Worm (Caenorhabditis elegans): ENCODE data around the gene selt-1.2.
A peak's percentile ranks its signal among the peaks of the same experiment; 100 is the strongest.

selt-1.2 gene

DNA sequence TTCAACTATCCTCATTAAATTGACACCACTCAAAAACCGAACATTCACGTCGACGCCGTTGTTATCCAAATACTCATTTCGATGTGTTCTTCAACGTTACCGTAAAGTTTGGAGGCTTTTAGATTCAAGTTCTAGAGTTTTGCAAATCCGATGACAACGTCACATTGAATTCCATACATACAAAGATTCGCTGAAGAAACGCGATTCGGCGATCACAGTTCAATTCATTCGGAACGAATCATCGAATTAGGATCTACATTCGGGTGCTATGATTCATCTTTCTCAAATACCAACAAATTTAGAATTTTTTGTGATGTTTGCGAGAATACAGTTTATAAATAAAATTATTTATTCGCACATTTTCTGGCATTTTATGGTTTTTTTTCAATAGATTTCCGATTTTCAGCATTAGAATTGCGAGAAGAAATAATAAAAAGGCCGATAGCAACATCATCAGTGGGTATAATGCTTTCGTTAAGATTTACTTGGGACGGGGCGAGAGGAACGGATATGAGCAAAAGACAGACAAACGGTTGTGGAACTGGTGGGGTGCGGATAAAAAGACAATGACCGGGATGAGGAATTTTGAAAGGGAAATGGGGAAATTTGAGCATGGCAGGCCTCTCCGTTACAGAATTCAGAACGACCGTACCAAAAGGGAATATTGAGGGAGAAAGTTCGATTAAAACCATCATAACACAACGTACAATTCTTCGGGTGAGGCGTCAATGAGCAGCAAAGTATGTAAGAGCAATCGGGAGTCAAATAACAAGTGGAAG, 35.1 kb downstream of the selt-1.2 start (continued):
- TF ChIP-seq dpff-1 (tag; optimal IDR thresholded peaks at IDR 0.05): no peak
- no peak for TF ChIP-seq T26A5.8 (tag; optimal IDR thresholded peaks at IDR 0.05)
- TF ChIP-seq nhr-80 (tag; optimal IDR thresholded peaks at IDR 0.05): no peak
- no peak for TF ChIP-seq Y67H2A.10 (GFP tag; conservative IDR thresholded peaks at IDR 0.05)
- no peak for TF ChIP-seq hrde-1 (tag; optimal IDR thresholded peaks at IDR 0.05; ENCODE audit: borderline replicate concordance)
- no peak for TF ChIP-seq K12H6.12 (tag; optimal IDR thresholded peaks at IDR 0.05)
- TF ChIP-seq egrh-3 (GFP tag; IDR thresholded peaks at IDR 0.05): no peak
- TF ChIP-seq pbrm-1 (GFP tag; IDR thresholded peaks at IDR 0.05): no peak
- TF ChIP-seq somi-1 (GFP tag; optimal IDR thresholded peaks at IDR 0.05): no peak
- no peak for TF ChIP-seq zim-3 (tag; optimal IDR thresholded peaks at IDR 0.05)
- no peak for TF ChIP-seq egl-44 (GFP tag; IDR thresholded peaks at IDR 0.05)
- no peak for TF ChIP-seq dox-1 (GFP tag; IDR thresholded peaks at IDR 0.05)
- TF ChIP-seq nfyb-1 (GFP tag; IDR thresholded peaks at IDR 0.05): peak; percentile 61; the same call in 1 of the 2 replicates
- no peak for TF ChIP-seq mxl-1 (tag; optimal IDR thresholded peaks at IDR 0.05)
- peak; percentile 35 for TF ChIP-seq ama-1 (optimal IDR thresholded peaks at IDR 0.05)
- TF ChIP-seq ama-1 (GFP tag; optimal IDR thresholded peaks at IDR 0.05): no peak
- TF ChIP-seq tlf-1 (GFP tag; optimal IDR thresholded peaks at IDR 0.05): no peak
- no peak for TF ChIP-seq Y56A3A.18 (GFP tag; IDR thresholded peaks at IDR 0.05)
- no peak for TF ChIP-seq hlh-12 (tag; optimal IDR thresholded peaks at IDR 0.05)
- no peak for TF ChIP-seq tbp1 (GFP tag; optimal IDR thresholded peaks at IDR 0.05)
- TF ChIP-seq F37B4.10 (GFP tag; IDR thresholded peaks at IDR 0.05): no peak
- peak; percentile 55; the same call in 1 of the 2 replicates for TF ChIP-seq Y95B8A.8 (GFP tag; IDR thresholded peaks at IDR 0.05)
- TF ChIP-seq ztf-25 (GFP tag; IDR thresholded peaks at IDR 0.05): no peak; the same call in 1 of the 2 replicates
- no peak for TF ChIP-seq ztf-28 (GFP tag; IDR thresholded peaks at IDR 0.05)
- 0 out of 2 replicates have a peak, but pooled peaks have one; percentile 39 for TF ChIP-seq let-526 (GFP tag; IDR thresholded peaks at IDR 0.05)
- no peak for TF ChIP-seq repo-1 (tag; optimal IDR thresholded peaks at IDR 0.05)
- TF ChIP-seq hsf-1 (GFP tag; IDR thresholded peaks at IDR 0.05): no peak
- no peak for TF ChIP-seq sptf-2 (GFP tag; optimal IDR thresholded peaks at IDR 0.05)
- TF ChIP-seq D2030.7 (GFP tag; IDR thresholded peaks at IDR 0.05): no peak
- no peak for TF ChIP-seq gei-17 (GFP tag; optimal IDR thresholded peaks at IDR 0.05)
- no peak for TF ChIP-seq lsy-27 (tag; optimal IDR thresholded peaks at IDR 0.05; ENCODE audit: borderline replicate concordance, insufficient read depth)
- no peak for TF ChIP-seq snpc-1.3 (tag; optimal IDR thresholded peaks at IDR 0.05; ENCODE audit: insufficient read depth)
- no peak for TF ChIP-seq T07F8.4 (tag; optimal IDR thresholded peaks at IDR 0.05)
- TF ChIP-seq nhr-27 (tag; optimal IDR thresholded peaks at IDR 0.05): no peak
- no peak for TF ChIP-seq snpc-1.1 (tag; optimal IDR thresholded peaks at IDR 0.05; ENCODE audit: insufficient read depth)
- no peak for TF ChIP-seq pha-4 (tag; optimal IDR thresholded peaks at IDR 0.05)
- TF ChIP-seq unc-130 (GFP tag; optimal IDR thresholded peaks at IDR 0.05): no peak
- no peak for TF ChIP-seq F10E7.11 (tag; optimal IDR thresholded peaks at IDR 0.05)
- no peak for TF ChIP-seq cebp-1 (GFP tag; IDR thresholded peaks at IDR 0.05)
- peak; percentile 55 for TF ChIP-seq cebp-1 (tag; optimal IDR thresholded peaks at IDR 0.05)
- TF ChIP-seq ceh-58 (GFP tag; IDR thresholded peaks at IDR 0.05): no peak
- TF ChIP-seq fkh-3 (tag; optimal IDR thresholded peaks at IDR 0.05): no peak
- no peak for TF ChIP-seq let-607 (tag; optimal IDR thresholded peaks at IDR 0.05)
- TF ChIP-seq F52B5.7 (tag; optimal IDR thresholded peaks at IDR 0.05): peak; percentile 8
- no peak for TF ChIP-seq C17E4.6 (GFP tag; IDR thresholded peaks at IDR 0.05)
- no peak for TF ChIP-seq aptf-3 (GFP tag; IDR thresholded peaks at IDR 0.05)
- TF ChIP-seq C06A6.2 (GFP tag; conservative IDR thresholded peaks at IDR 0.05): 0 out of 2 replicates have a peak, but pooled peaks have one; percentile 17
- TF ChIP-seq mes-4 (tag; optimal IDR thresholded peaks at IDR 0.05): no peak
